Worm (Caenorhabditis elegans): Measurements from ENCODE around the gene F31A3.3.

The F31A3.3 gene

DNA sequence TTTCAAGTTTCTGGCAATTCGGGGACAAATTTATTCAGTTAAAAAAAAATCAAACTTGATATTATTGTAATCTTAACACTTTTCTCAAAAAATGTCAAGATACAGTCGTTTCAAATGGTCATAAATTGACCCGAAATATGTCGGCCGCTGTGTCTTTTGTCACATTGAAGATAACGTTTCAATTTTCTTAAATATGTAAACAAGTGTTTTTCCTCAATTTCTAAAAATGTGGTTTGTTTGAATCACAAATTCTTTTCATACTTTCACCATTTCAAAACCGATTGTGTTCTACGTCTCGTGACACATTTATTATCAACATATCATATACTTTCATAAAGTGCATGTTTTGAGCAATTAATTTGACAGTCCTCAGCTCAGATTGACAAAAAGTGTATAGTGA, 31.6 kb downstream of the F31A3.3 start:
- no peak for TF ChIP-seq tbx-11 (GFP tag; IDR thresholded peaks at IDR 0.05)
- no peak for TF ChIP-seq ceh-13 (GFP tag; optimal IDR thresholded peaks at IDR 0.05)
- TF ChIP-seq sea-1 (GFP tag; conservative IDR thresholded peaks at IDR 0.05) = no peak
- no peak for TF ChIP-seq tra-4 (tag; optimal IDR thresholded peaks at IDR 0.05)
- no peak for TF ChIP-seq F13C5.2 (tag; optimal IDR thresholded peaks at IDR 0.05)
- TF ChIP-seq ceh-36 (tag; optimal IDR thresholded peaks at IDR 0.05) = no peak
- TF ChIP-seq scrt-1 (GFP tag; IDR thresholded peaks at IDR 0.05) = no peak
- TF ChIP-seq hmbx-1 (tag; optimal IDR thresholded peaks at IDR 0.05) = no peak

DNA sequence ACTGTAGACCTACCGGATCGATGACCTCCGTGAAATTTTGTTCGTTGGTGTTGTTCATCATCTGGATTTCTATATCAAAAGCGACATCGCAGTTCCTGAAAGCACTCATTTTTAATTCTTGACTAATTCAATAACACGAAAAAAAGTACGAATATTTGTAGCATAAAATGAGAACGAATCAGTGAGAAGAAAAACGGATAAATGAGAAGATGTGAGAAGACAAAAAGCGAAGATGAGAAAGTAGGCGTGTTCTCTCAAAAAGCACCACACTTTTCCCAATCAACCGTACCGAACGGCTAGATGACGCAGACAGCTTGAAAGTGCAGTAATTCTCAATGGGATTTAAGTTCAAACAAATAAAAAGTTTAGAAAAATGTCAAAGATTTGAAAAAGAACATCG, 47.1 kb downstream of the F31A3.3 start, which contains the start of gene npr-24:
Gene npr-24 (minus strand): TSS at position 101 of the 400 bp plus-strand sequence.
- no peak for TF ChIP-seq scrt-1 (GFP tag; IDR thresholded peaks at IDR 0.05)

Data from whole organism, early embryonic.